Fruit fly (Drosophila melanogaster) whole organism, embryonic: Measurements from ENCODE around the gene CG8673.
A peak's percentile ranks its signal among the peaks of the same experiment; 100 is the strongest.

Source experiments
- ATbp ChIP-seq: fragments of 200-800 bp; sonication (Bioruptor generic); optimal IDR thresholded peaks from 2 replicates; lab custom pipeline; 2017; ENCODE audit warnings: missing biosample characterization, mild to moderate bottlenecking, missing genetic modification characterization, missing genetic modification reagents
- CG10274 ChIP-seq: fragments of 200-800 bp; sonication (Bioruptor generic); optimal IDR thresholded peaks from 3 replicates; lab custom pipeline; 2017; ENCODE audit warnings: missing biosample characterization, mild to moderate bottlenecking, missing genetic modification characterization
- CG10654 ChIP-seq: fragments of 200-800 bp; sonication (Bioruptor generic); optimal IDR thresholded peaks from 2 replicates; lab custom pipeline; 2016; ENCODE audit warnings: missing biosample characterization, missing genetic modification characterization
- CG1233 ChIP-seq: fragments of 200-800 bp; sonication (Bioruptor generic); optimal IDR thresholded peaks from 4 replicates; lab custom pipeline; 2018; ENCODE audit warnings: missing biosample characterization, mild to moderate bottlenecking, missing genetic modification characterization
- CG12942 ChIP-seq: fragments of 200-800 bp; sonication (Bioruptor generic); optimal IDR thresholded peaks from 3 replicates; lab custom pipeline; 2016; ENCODE audit warnings: missing biosample characterization, missing genetic modification characterization
- CG13424 ChIP-seq: fragments of 200-800 bp; sonication (Bioruptor generic); optimal IDR thresholded peaks from 2 replicates; lab custom pipeline; 2019; ENCODE audit warnings: missing biosample characterization, mild to moderate bottlenecking, missing genetic modification characterization, moderate library complexity
- CG14667 ChIP-seq: fragments of 200-800 bp; sonication (Bioruptor generic); IDR thresholded peaks from 2 replicates; pipeline ENCODE4 v1.3.6; 2022; ENCODE audit warnings: missing biosample characterization, missing genetic modification characterization
- CG15269 ChIP-seq: fragments of 200-800 bp; sonication (Bioruptor generic); optimal IDR thresholded peaks from 2 replicates; lab custom pipeline; 2018; ENCODE audit warnings: missing biosample characterization, mild to moderate bottlenecking, missing genetic modification characterization, moderate library complexity
- CG16813 ChIP-seq: fragments of 200-800 bp; sonication (Bioruptor generic); IDR thresholded peaks from 3 replicates; pipeline ENCODE4 v1.3.6; 2022; ENCODE audit warnings: missing biosample characterization, missing genetic modification characterization; ENCODE audit not compliant: partially characterized antibody
- CG17385 ChIP-seq: fragments of 200-800 bp; sonication (Bioruptor generic); optimal IDR thresholded peaks from 3 replicates; lab custom pipeline; 2018; ENCODE audit warnings: missing biosample characterization, mild to moderate bottlenecking, missing genetic modification characterization
- CG17568 ChIP-seq: fragments of 200-800 bp; sonication (Bioruptor generic); optimal IDR thresholded peaks from 2 replicates; lab custom pipeline; 2018; ENCODE audit warnings: missing biosample characterization, mild to moderate bottlenecking, missing genetic modification characterization, moderate library complexity
- CG17612 ChIP-seq: fragments of 200-800 bp; sonication (Bioruptor generic); IDR thresholded peaks from 2 replicates; pipeline ENCODE4 v1.3.6; 2022; ENCODE audit warnings: missing biosample characterization, missing genetic modification characterization
- CG17912 ChIP-seq: fragments of 200-800 bp; sonication (Bioruptor generic); optimal IDR thresholded peaks from 2 replicates; lab custom pipeline; 2018; ENCODE audit warnings: missing biosample characterization, mild to moderate bottlenecking, missing genetic modification characterization
- CG2889 ChIP-seq: fragments of 200-800 bp; sonication (Bioruptor generic); IDR thresholded peaks from 3 replicates; pipeline ENCODE4 v1.3.6; 2022; ENCODE audit warnings: missing biosample characterization, missing genetic modification characterization
- CG4282 ChIP-seq: fragments of 200-800 bp; sonication (Bioruptor generic); optimal IDR thresholded peaks from 2 replicates; lab custom pipeline; 2016; ENCODE audit warnings: missing biosample characterization, missing genetic modification characterization
- CG5245 ChIP-seq: fragments of 200-800 bp; sonication (Bioruptor generic); optimal IDR thresholded peaks from 3 replicates; lab custom pipeline; 2016; ENCODE audit warnings: missing biosample characterization, missing genetic modification characterization
- CG6689 ChIP-seq: fragments of 200-800 bp; sonication (Bioruptor generic); IDR thresholded peaks from 2 replicates; pipeline ENCODE4 v1.3.6; 2022; ENCODE audit warnings: missing biosample characterization, missing genetic modification characterization
- CG7745 ChIP-seq: fragments of 200-800 bp; sonication (Bioruptor generic); optimal IDR thresholded peaks from 2 replicates; lab custom pipeline; 2018; ENCODE audit warnings: missing biosample characterization, mild to moderate bottlenecking, missing genetic modification characterization, moderate library complexity
- CG9876 ChIP-seq: fragments of 200-800 bp; sonication (Bioruptor generic); optimal IDR thresholded peaks from 2 replicates; lab custom pipeline; 2016; ENCODE audit warnings: missing biosample characterization, missing genetic modification characterization
- CG9932 ChIP-seq: fragments of 200-800 bp; sonication (Bioruptor generic); IDR thresholded peaks from 2 replicates; pipeline ENCODE4 v1.3.6; 2022; ENCODE audit warnings: missing biosample characterization, missing genetic modification characterization
- CrebB ChIP-seq: fragments of 200-800 bp; sonication (Bioruptor generic); optimal IDR thresholded peaks from 3 replicates; lab custom pipeline; 2018; ENCODE audit warnings: missing biosample characterization, mild to moderate bottlenecking, missing genetic modification characterization
- Dbx ChIP-seq: fragments of 200-800 bp; sonication (Bioruptor generic); IDR thresholded peaks from 3 replicates; pipeline ENCODE4 v1.3.6; 2022; ENCODE audit warnings: missing biosample characterization, missing genetic modification characterization
- Hand ChIP-seq: fragments of 200-800 bp; sonication (Bioruptor generic); optimal IDR thresholded peaks from 2 replicates; lab custom pipeline; 2017; ENCODE audit warnings: mild to moderate bottlenecking, missing biosample characterization, missing genetic modification reagents, missing genetic modification characterization
- Hmx ChIP-seq: fragments of 200-800 bp; sonication (Bioruptor generic); optimal IDR thresholded peaks from 2 replicates; lab custom pipeline; 2016; ENCODE audit warnings: missing biosample characterization, missing genetic modification characterization
- Mes4 ChIP-seq: fragments of 200-800 bp; sonication (Bioruptor generic); optimal IDR thresholded peaks from 2 replicates; lab custom pipeline; 2016; ENCODE audit warnings: missing biosample characterization, missing genetic modification characterization
- Optix ChIP-seq: fragments of 200-800 bp; sonication (Bioruptor generic); IDR thresholded peaks from 3 replicates; pipeline ENCODE4 v1.3.6; 2022; ENCODE audit warnings: missing biosample characterization, missing genetic modification characterization
- Ravus ChIP-seq: fragments of 200-800 bp; sonication (Bioruptor generic); IDR thresholded peaks from 2 replicates; pipeline ENCODE4 v1.3.6; 2022; ENCODE audit warnings: missing biosample characterization, missing genetic modification characterization
- Sry-δ ChIP-seq: fragments of 200-800 bp; sonication (Bioruptor generic); optimal IDR thresholded peaks from 2 replicates; lab custom pipeline; 2016; ENCODE audit warnings: missing biosample characterization, missing genetic modification characterization
- TFAM ChIP-seq: fragments of 200-800 bp; sonication (Bioruptor generic); optimal IDR thresholded peaks from 2 replicates; lab custom pipeline; 2017; ENCODE audit warnings: missing biosample characterization, missing genetic modification characterization, inconsistent platforms
- amos ChIP-seq: fragments of 200-800 bp; sonication (Bioruptor generic); IDR thresholded peaks from 2 replicates; pipeline ENCODE4 v1.3.6; 2022; ENCODE audit warnings: missing biosample characterization, missing genetic modification characterization; ENCODE audit not compliant: partially characterized antibody
- cas ChIP-seq: fragments of 200-800 bp; sonication (Bioruptor generic); IDR thresholded peaks from 2 replicates; pipeline ENCODE4 v1.3.6; 2022; ENCODE audit warnings: missing biosample characterization, missing genetic modification characterization
- chinmo ChIP-seq: fragments of 200-800 bp; sonication (Bioruptor generic); IDR thresholded peaks from 4 replicates; pipeline ENCODE4 v1.3.6; 2022; ENCODE audit warnings: missing biosample characterization, missing genetic modification characterization; ENCODE audit not compliant: partially characterized antibody
- dimm ChIP-seq: fragments of 200-800 bp; sonication (Bioruptor generic); IDR thresholded peaks from 2 replicates; pipeline ENCODE4 v1.3.6; 2022; ENCODE audit warnings: missing biosample characterization, missing genetic modification characterization
- dmrt99B ChIP-seq: fragments of 200-800 bp; sonication (Bioruptor generic); optimal IDR thresholded peaks from 2 replicates; lab custom pipeline; 2018; ENCODE audit warnings: missing biosample characterization, mild to moderate bottlenecking, missing genetic modification characterization, moderate library complexity
- fru ChIP-seq: fragments of >200 bp; optimal IDR thresholded peaks from 2 replicates; lab custom pipeline; 2017
- gro ChIP-seq: fragments of 200-800 bp; sonication (Bioruptor generic); optimal IDR thresholded peaks from 2 replicates; lab custom pipeline; 2016; ENCODE audit warnings: missing biosample characterization, missing genetic modification characterization
- ham ChIP-seq: fragments of 200-800 bp; sonication (Bioruptor generic); IDR thresholded peaks from 2 replicates; pipeline ENCODE4 v1.3.6; 2022; ENCODE audit warnings: missing biosample characterization, missing genetic modification characterization
- hth ChIP-seq: fragments of >200 bp; optimal IDR thresholded peaks from 2 replicates; lab custom pipeline; 2017; ENCODE audit warnings: inconsistent platforms
- kah ChIP-seq: fragments of 200-800 bp; sonication (Bioruptor generic); optimal IDR thresholded peaks from 2 replicates; lab custom pipeline; 2018; ENCODE audit warnings: missing biosample characterization, mild to moderate bottlenecking, missing genetic modification characterization
- oc ChIP-seq: fragments of 200-800 bp; sonication (Bioruptor generic); optimal IDR thresholded peaks from 2 replicates; lab custom pipeline; 2018; ENCODE audit warnings: missing biosample characterization, mild to moderate bottlenecking, missing genetic modification characterization, moderate library complexity
- psq ChIP-seq: fragments of 200-800 bp; sonication (Bioruptor generic); optimal IDR thresholded peaks from 2 replicates; lab custom pipeline; 2017; ENCODE audit warnings: missing biosample characterization, missing genetic modification characterization
- repo ChIP-seq: fragments of 200-800 bp; sonication (Bioruptor generic); optimal IDR thresholded peaks from 2 replicates; lab custom pipeline; 2016; ENCODE audit warnings: missing biosample characterization, missing genetic modification characterization
- ro ChIP-seq: fragments of 200-800 bp; sonication (Bioruptor generic); IDR thresholded peaks from 2 replicates; pipeline ENCODE4 v1.3.6; 2022; ENCODE audit warnings: missing biosample characterization, missing genetic modification characterization
- sd ChIP-seq: fragments of 200-800 bp; sonication (Bioruptor generic); optimal IDR thresholded peaks from 3 replicates; lab custom pipeline; 2018; ENCODE audit warnings: missing biosample characterization, mild to moderate bottlenecking, missing genetic modification characterization, moderate library complexity
- so ChIP-seq: fragments of 200-800 bp; sonication (Bioruptor generic); IDR thresholded peaks from 3 replicates; pipeline ENCODE4 v1.3.6; 2022; ENCODE audit warnings: missing biosample characterization, missing genetic modification characterization
- stwl ChIP-seq: fragments of 200-800 bp; sonication (Bioruptor generic); optimal IDR thresholded peaks from 3 replicates; lab custom pipeline; 2018; ENCODE audit warnings: missing biosample characterization, mild to moderate bottlenecking, missing genetic modification characterization, moderate library complexity
- ttk ChIP-seq: fragments of 200-800 bp; sonication (Bioruptor generic); IDR thresholded peaks from 2 replicates; pipeline ENCODE4 v2.1.2; 2022; ENCODE audit warnings: missing biosample characterization, missing genetic modification characterization
- tup ChIP-seq: fragments of 200-800 bp; sonication (Bioruptor generic); optimal IDR thresholded peaks from 2 replicates; lab custom pipeline; 2016; ENCODE audit warnings: missing biosample characterization, mild to moderate bottlenecking, missing genetic modification characterization, moderate library complexity
- vfl ChIP-seq: fragments of 200-800 bp; sonication (Bioruptor generic); optimal IDR thresholded peaks from 2 replicates; lab custom pipeline; 2016; ENCODE audit warnings: missing biosample characterization, missing genetic modification characterization

Gene CG8673

DNA sequence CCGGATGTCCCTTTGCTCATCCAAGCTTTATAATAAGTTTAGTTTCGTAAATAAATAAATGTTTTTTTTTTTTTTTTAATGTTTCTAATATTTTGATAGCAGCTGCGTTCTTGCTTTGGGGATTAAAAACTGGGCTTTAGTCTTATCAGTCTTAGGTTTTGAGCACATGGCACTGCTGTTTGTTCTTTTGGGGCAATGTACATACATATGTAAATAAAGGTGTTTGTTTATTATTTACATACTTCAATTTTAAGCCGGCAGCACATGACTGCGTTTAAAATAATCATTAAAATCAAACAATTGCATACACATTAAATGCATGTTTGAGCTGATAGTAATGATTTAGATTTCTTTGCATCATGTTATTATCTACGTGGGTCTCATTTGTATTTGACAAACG, 40.1 kb downstream of the CG8673 start (continued):
- TF ChIP-seq ttk = no peak
- peak; percentile 3 for TF ChIP-seq vfl
- TF ChIP-seq Dbx = no peak
- TF ChIP-seq sd (tag; lab: Kevin White, UChicago) = no peak
- TF ChIP-seq kah (GFP tag; lab: Kevin White, UChicago) = peak; percentile 75
- peak; percentile 87 for TF ChIP-seq oc (tag; lab: Kevin White, UChicago)
- TF ChIP-seq CG7745 (tag; lab: Kevin White, UChicago) = peak; percentile 86
- no peak for TF ChIP-seq CG14667 (GFP tag; lab: Robert Waterston, UW)
- TF ChIP-seq CG17612 = 0 out of 2 replicates have a peak, but pooled peaks have one; percentile 27
- TF ChIP-seq Hmx (GFP tag; lab: Kevin White, UChicago) = no peak
- peak; percentile 73 for TF ChIP-seq Mes4 (GFP tag; lab: Kevin White, UChicago)
- TF ChIP-seq CG17385 (GFP tag; lab: Kevin White, UChicago) = peak; percentile 72
- peak; percentile 75 for TF ChIP-seq CG12942 (GFP tag; lab: Kevin White, UChicago)
- no peak for TF ChIP-seq dimm (GFP tag; lab: Robert Waterston, UW)
- TF ChIP-seq CG9932 (GFP tag; lab: Robert Waterston, UW) = no peak
- peak; percentile 31 for TF ChIP-seq Sry-δ
- peak; percentile 24 for TF ChIP-seq CG10274 (GFP tag; lab: Kevin White, UChicago)
- no peak for TF ChIP-seq CG2889 (GFP tag; lab: Robert Waterston, UW)
- no peak for TF ChIP-seq Hand
- no peak for TF ChIP-seq CG16813 (GFP tag; lab: Robert Waterston, UW)
- TF ChIP-seq CG1233 (GFP tag; lab: Kevin White, UChicago) = peak; percentile 90
- TF ChIP-seq chinmo = no peak
- peak; percentile 70 for TF ChIP-seq psq
- peak; percentile 66 for TF ChIP-seq tup (GFP tag; lab: Kevin White, UChicago)
- peak; percentile 73 for TF ChIP-seq dmrt99B
- peak; percentile 84 for TF ChIP-seq CrebB
- peak; percentile 57 for TF ChIP-seq CG10654 (GFP tag; lab: Kevin White, UChicago)
- TF ChIP-seq CG9876 = peak; percentile 34
- TF ChIP-seq CG17568 (GFP tag; lab: Kevin White, UChicago) = peak; percentile 92
- no peak for TF ChIP-seq cas
- TF ChIP-seq ATbp = peak; percentile 98
- TF ChIP-seq repo (GFP tag; lab: Kevin White, UChicago) = no peak
- peak; percentile 66 for TF ChIP-seq CG5245 (GFP tag; lab: Kevin White, UChicago)
- peak; percentile 81 for TF ChIP-seq TFAM (GFP tag; lab: Kevin White, UChicago)
- TF ChIP-seq ro (GFP tag; lab: Robert Waterston, UW) = no peak
- TF ChIP-seq CG15269 (tag; lab: Kevin White, UChicago) = peak; percentile 65
- TF ChIP-seq CG13424 (tag; lab: Kevin White, UChicago) = peak; percentile 69
- peak; percentile 62 for TF ChIP-seq CG6689 (GFP tag; lab: Robert Waterston, UW)
- TF ChIP-seq stwl (tag; lab: Kevin White, UChicago) = peak; percentile 54
- TF ChIP-seq CG17912 (GFP tag; lab: Kevin White, UChicago) = peak; percentile 87
- no peak for TF ChIP-seq Optix (GFP tag; lab: Robert Waterston, UW)
- no peak for TF ChIP-seq gro (GFP tag; lab: Kevin White, UChicago)
- no peak for TF ChIP-seq ham
- TF ChIP-seq amos (GFP tag; lab: Robert Waterston, UW) = no peak
- TF ChIP-seq fru (lab: Kevin White, UChicago) = no peak
- TF ChIP-seq CG4282 = peak; percentile 2
- TF ChIP-seq Ravus (GFP tag; lab: Robert Waterston, UW) = no peak
- TF ChIP-seq so (GFP tag; lab: Robert Waterston, UW) = peak; percentile 79; the same call in 2 of the 3 replicates
- TF ChIP-seq hth = no peak
